Fruit fly (Drosophila melanogaster) whole organism, adult: ENCODE results near the gene CG7685.

ENCODE experiments used
- Crg-1 ChIP-seq: fragments of 200-800 bp; sonication (Bioruptor generic); optimal IDR thresholded peaks from 2 replicates; lab custom pipeline; 2016; ENCODE audit warnings: missing biosample characterization, missing genetic modification characterization
- kay ChIP-seq: fragments of 200-800 bp; sonication (Bioruptor generic); peaks from one replicate; lab custom pipeline; 2016; ENCODE audit warnings: missing biosample characterization, missing genetic modification characterization, borderline replicate concordance

DNA sequence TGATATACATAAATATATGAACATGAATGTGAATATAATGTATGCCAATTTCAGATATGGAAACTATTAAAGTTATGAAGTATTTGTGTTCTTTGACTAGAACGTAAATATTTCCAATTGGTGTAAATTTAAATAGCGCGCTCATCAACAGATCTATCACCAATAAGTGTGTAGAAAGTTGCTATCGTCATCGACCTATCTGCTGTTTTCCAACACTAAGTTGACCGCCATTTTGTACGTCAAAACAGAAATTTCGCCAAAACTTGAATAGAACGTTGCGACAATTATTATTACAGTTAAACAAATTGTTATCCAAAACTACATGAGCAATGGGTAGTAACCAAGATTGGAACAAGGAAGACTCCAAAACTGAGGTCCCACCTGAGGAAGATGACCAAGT is 19.1 kb upstream of the CG7685 start, which contains the start of gene cona:
- TF ChIP-seq Crg-1 (GFP tag; lab: Kevin White, UChicago) (no peak), kay (GFP tag; lab: Kevin White, UChicago) (no peak)
